Worm (Caenorhabditis elegans): Measurements from ENCODE around the gene srx-96.
A peak's percentile ranks its signal among the peaks of the same experiment; 100 is the strongest.

The srx-96 gene

DNA sequence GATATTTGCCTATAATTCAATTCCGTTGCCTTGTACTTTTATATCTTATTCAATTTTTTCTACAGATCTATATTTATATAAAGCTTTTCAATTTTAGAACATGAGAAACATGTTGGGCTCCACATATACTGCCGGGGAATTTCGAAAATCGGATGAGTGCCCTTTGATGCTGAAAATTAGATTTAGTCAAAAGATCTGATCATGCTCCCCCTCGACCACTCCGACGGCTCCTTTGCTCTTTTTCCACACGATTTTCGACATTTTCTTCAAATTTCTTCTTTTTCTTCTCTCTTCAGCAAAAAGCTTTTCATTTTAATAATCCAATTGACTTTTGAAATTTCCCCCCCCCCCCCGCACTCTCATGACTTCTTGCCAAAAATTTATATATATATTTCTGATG, 29.7 kb upstream of the srx-96 start:
- TF ChIP-seq mab-9 (GFP tag; IDR thresholded peaks at IDR 0.05), result peak; percentile 12; the same call in 1 of the 2 replicates
- TF ChIP-seq rnt-1 (tag; optimal IDR thresholded peaks at IDR 0.05), result no peak
- TF ChIP-seq efl-1 (optimal IDR thresholded peaks at IDR 0.05), result no peak
- peak in 1 of 2 experiments; percentile 78 for TF ChIP-seq efl-1 (GFP tag; optimal IDR thresholded peaks at IDR 0.05 in 1 of 2)
- peak; percentile 82 for TF ChIP-seq fkh-10 (GFP tag; optimal IDR thresholded peaks at IDR 0.05)
- TF ChIP-seq swsn-7 (tag; optimal IDR thresholded peaks at IDR 0.05), result no peak
- TF ChIP-seq Y116A8C.19 (tag; optimal IDR thresholded peaks at IDR 0.05; ENCODE audit: borderline replicate concordance), result no peak
- TF ChIP-seq ceh-63 (GFP tag; optimal IDR thresholded peaks at IDR 0.05), result no peak
- peak; percentile 2 for TF ChIP-seq nhr-71 (tag; optimal IDR thresholded peaks at IDR 0.05)
- TF ChIP-seq C16A3.4 (tag; optimal IDR thresholded peaks at IDR 0.05), result no peak
- TF ChIP-seq nhr-237 (tag; optimal IDR thresholded peaks at IDR 0.05), result no peak
- no peak for TF ChIP-seq fkh-8 (tag; optimal IDR thresholded peaks at IDR 0.05)
- peak; percentile 47 for TF ChIP-seq lin-14 (GFP tag; optimal IDR thresholded peaks at IDR 0.05)
- TF ChIP-seq F16B12.6 (tag; optimal IDR thresholded peaks at IDR 0.05), result no peak
- TF ChIP-seq unc-98 (GFP tag; IDR thresholded peaks at IDR 0.05), result no peak
- no peak for TF ChIP-seq egl-27 (tag; optimal IDR thresholded peaks at IDR 0.05)

DNA sequence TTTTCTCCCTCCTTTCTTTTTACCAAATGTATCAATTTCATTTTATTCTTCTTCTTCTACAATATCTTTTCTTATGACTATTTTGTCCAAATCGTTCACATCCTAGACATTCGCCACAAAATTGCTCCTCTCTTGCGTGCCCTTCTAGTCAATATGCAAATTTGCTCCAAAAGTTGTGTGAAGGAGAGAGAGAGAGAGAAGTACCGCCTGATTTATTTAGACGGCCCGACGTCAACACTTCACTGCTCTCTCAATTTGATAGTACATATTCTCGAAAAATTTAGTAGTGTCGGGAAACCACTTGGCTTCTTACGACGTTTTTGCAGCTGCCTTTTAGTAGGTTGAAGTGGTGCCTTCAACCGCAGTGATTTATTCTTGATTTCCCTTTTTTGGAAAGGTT, 24.6 kb upstream of the srx-96 start:
- TF ChIP-seq lin-14 (GFP tag; optimal IDR thresholded peaks at IDR 0.05) (peak; percentile 51), tlp-1 (tag; optimal IDR thresholded peaks at IDR 0.05) (no peak), xbp-1 (tag; optimal IDR thresholded peaks at IDR 0.05) (no peak)

DNA sequence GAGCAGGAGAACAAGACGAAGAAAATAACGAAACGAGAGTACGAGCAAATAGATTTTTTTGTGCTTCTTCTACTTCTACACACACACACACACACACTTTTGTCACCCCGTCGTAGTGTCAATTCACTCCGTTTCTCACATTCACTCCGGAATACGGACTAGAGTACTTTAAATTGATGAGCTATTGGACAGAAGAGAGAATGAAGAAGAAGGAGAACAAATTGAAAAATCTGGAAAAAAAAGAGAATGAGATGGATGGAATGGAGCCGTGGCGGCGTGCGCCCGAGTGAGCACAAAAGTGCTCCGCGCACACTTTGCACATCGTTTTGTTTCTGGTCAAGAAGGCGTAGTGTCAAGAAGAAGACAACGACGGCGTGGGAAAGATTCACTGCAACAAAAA, 23.7 kb upstream of the srx-96 start:
- TF ChIP-seq xbp-1 (tag; optimal IDR thresholded peaks at IDR 0.05) (no peak), pag-3 (tag; optimal IDR thresholded peaks at IDR 0.05; ENCODE audit: borderline replicate concordance, insufficient read depth) (no peak), nhr-76 (tag; optimal IDR thresholded peaks at IDR 0.05) (no peak), ceh-8 (GFP tag; optimal IDR thresholded peaks at IDR 0.05) (no peak), nhr-28 (tag; optimal IDR thresholded peaks at IDR 0.05) (no peak), efl-1 (optimal IDR thresholded peaks at IDR 0.05) (no peak), efl-1 (GFP tag; optimal IDR thresholded peaks at IDR 0.05 in 1 of 2) (no peak), sptf-1 (tag; optimal IDR thresholded peaks at IDR 0.05) (no peak), isw-1 (GFP tag; IDR thresholded peaks at IDR 0.05) (no peak), C34B4.2 (tag; optimal IDR thresholded peaks at IDR 0.05) (no peak), lin-15B (tag; optimal IDR thresholded peaks at IDR 0.05) (no peak), alr-1 (tag; optimal IDR thresholded peaks at IDR 0.05; ENCODE audit: borderline replicate concordance) (no peak), jun-1 (tag; optimal IDR thresholded peaks at IDR 0.05) (no peak), C16A3.4 (tag; optimal IDR thresholded peaks at IDR 0.05) (no peak), ceh-90 (tag; optimal IDR thresholded peaks at IDR 0.05) (no peak)

DNA sequence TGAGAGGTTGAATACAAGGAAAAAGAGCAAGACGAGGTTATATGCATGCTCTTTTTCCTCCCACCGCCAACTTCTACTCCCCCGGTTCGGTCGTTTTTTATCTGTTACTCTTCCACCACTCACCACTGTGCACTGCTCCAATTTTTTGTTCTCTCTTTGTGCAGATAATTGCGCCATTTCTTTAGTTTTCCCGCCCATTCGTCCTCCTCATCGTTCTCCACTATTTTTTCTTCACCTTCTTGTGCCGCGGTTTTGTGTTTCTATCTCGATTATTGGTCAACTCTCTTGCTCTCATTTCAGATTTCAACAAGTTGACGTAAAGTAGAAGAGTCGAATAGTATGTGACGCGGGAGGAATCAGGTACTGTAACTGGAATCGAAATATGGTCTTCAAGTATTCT, 21.6 kb upstream of the srx-96 start, which contains the start of gene T01D3.1:
TSS of gene T01D3.1 (plus strand) at position 301 of the 400 bp plus-strand sequence.
- no peak for TF ChIP-seq elt-2 (tag; optimal IDR thresholded peaks at IDR 0.05)
- TF ChIP-seq unc-86 (tag; optimal IDR thresholded peaks at IDR 0.05), result no peak
- no peak for TF ChIP-seq pax-3 (tag; optimal IDR thresholded peaks at IDR 0.05)
- no peak for TF ChIP-seq blmp-1 (tag; optimal IDR thresholded peaks at IDR 0.05)
- TF ChIP-seq nhr-11 (tag; optimal IDR thresholded peaks at IDR 0.05), result no peak
- no peak for TF ChIP-seq nhr-90 (tag; optimal IDR thresholded peaks at IDR 0.05; ENCODE audit: poor library complexity)
- TF ChIP-seq jun-1 (tag; optimal IDR thresholded peaks at IDR 0.05), result no peak

DNA sequence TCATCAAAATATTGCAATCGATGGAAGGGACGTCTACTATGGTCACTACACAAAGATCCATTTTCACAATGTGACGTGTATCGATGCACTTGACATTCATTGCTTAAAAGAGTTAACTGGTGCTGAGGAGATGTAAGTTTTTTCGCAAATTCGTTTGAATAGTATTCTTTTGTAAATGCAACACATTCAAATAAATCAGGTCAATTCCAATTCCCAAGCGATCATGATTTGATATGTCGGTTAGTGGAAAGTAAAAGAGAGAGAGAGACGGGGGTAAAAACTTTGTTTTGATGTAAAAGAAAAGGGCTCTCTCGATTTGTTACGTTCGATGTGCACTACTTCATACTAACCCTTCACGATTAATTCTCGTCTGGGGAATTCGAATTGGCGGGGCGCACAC, 20.9 kb upstream of the srx-96 start:
- TF ChIP-seq fos-1 (tag; optimal IDR thresholded peaks at IDR 0.05), result no peak
- peak; percentile 8 for TF ChIP-seq lin-14 (GFP tag; optimal IDR thresholded peaks at IDR 0.05)

Measured in whole organism, L1 larva.